Worm (Caenorhabditis elegans) whole organism, midembryonic: ENCODE results near the gene col-150.

Experiments used
- T22C8.4 ChIP-seq: fragments of 200-800 bp; sonication (Bioruptor generic); IDR thresholded peaks from 2 replicates; pipeline ENCODE4 v1.3.6; 2022; ENCODE audit warnings: missing genetic modification characterization, missing compliant biosample characterization
- cog-1 ChIP-seq: sonication (generic microtip); optimal IDR thresholded peaks from 2 replicates; lab custom pipeline; 2016; ENCODE audit warnings: missing genetic modification characterization, missing compliant biosample characterization
- flt-1 ChIP-seq: fragments of 200-800 bp; sonication (Bioruptor generic); IDR thresholded peaks from 2 replicates; pipeline ENCODE4 v1.3.6; 2022; ENCODE audit warnings: missing genetic modification characterization, missing compliant biosample characterization
- klf-2 ChIP-seq: fragments of 200-800 bp; sonication (Bioruptor generic); conservative IDR thresholded peaks from 2 replicates; pipeline ENCODE4 v1.3.6; 2022; ENCODE audit warnings: missing genetic modification reagents, missing genetic modification characterization, missing compliant biosample characterization
- med-1 ChIP-seq: sonication (generic microtip); optimal IDR thresholded peaks from 2 replicates; lab custom pipeline; 2017; ENCODE audit warnings: missing genetic modification characterization, mild to moderate bottlenecking, missing compliant biosample characterization, antibody characterized with exemption, missing genetic modification reagents; ENCODE audit not compliant: insufficient read depth
- ref-1 ChIP-seq: fragments of 200-800 bp; sonication (Bioruptor generic); conservative IDR thresholded peaks from 2 replicates; pipeline ENCODE4 v1.3.6; 2022; ENCODE audit warnings: missing genetic modification reagents, missing genetic modification characterization, missing compliant biosample characterization
- ztf-23 ChIP-seq: fragments of 200-800 bp; sonication (Bioruptor generic); IDR thresholded peaks from 2 replicates; pipeline ENCODE4 v1.3.6; 2022; ENCODE audit warnings: missing genetic modification reagents, missing genetic modification characterization, missing compliant biosample characterization

ce11 chrV:10313953-10314352 is 19.5 kb upstream of the col-150 start, which contains the start of gene gcy-6:
- TF ChIP-seq ztf-23 (GFP tag; lab: Robert Waterston, UW) (no peak), flt-1 (GFP tag; lab: Robert Waterston, UW) (no peak), klf-2 (GFP tag; lab: Robert Waterston, UW) (no peak), med-1 (GFP tag; lab: Kevin White, UChicago) (no peak), ref-1 (GFP tag; lab: Robert Waterston, UW) (no peak), cog-1 (tag; lab: Kevin White, UChicago) (no peak), T22C8.4 (GFP tag; lab: Robert Waterston, UW) (no peak)
